Worm (Caenorhabditis elegans) whole organism, L1 larva: ENCODE results near the gene clec-61.
A peak's percentile ranks its signal among the peaks of the same experiment; 100 is the strongest.

Experiments
- C16A3.4 ChIP-seq: fragments of 150-350 bp; optimal IDR thresholded peaks from 2 replicates; lab custom pipeline; 2014; ENCODE audit warnings: missing biosample characterization, missing genetic modification characterization
- aly-2 ChIP-seq: fragments of 150-350 bp; optimal IDR thresholded peaks from 2 replicates; lab custom pipeline; 2014; ENCODE audit warnings: missing biosample characterization, missing genetic modification characterization
- ceh-8 ChIP-seq: fragments of 200-800 bp; sonication (Bioruptor generic); optimal IDR thresholded peaks from 2 replicates; lab custom pipeline; 2018; ENCODE audit warnings: mild to moderate bottlenecking, missing genetic modification characterization, moderate library complexity, missing compliant biosample characterization
- ceh-82 ChIP-seq, 3 experiments: fragments of 150-350 bp in 1 of 3; sonication (generic microtip) in 2 of 3; optimal IDR thresholded peaks; 2 replicates each; lab custom pipeline; 2014 to 2017; ENCODE audit warnings: missing biosample characterization in 3 of 3, missing genetic modification characterization in 3 of 3
- ceh-90 ChIP-seq: sonication (generic microtip); optimal IDR thresholded peaks from 2 replicates; lab custom pipeline; 2016; ENCODE audit warnings: missing genetic modification characterization, missing compliant biosample characterization
- dpl-1 ChIP-seq, 3 experiments: fragments of 150-350 bp in 2 of 3; sonication (generic microtip) in 1 of 3; optimal IDR thresholded peaks; 2 replicates each; lab custom pipeline; 2014 to 2017; ENCODE audit warnings: missing biosample characterization in 3 of 3, missing genetic modification characterization in 3 of 3, missing genetic modification reagents in 3 of 3
- efl-3 ChIP-seq: fragments of 200-800 bp; sonication (Bioruptor generic); optimal IDR thresholded peaks from 2 replicates; lab custom pipeline; 2018; ENCODE audit warnings: mild to moderate bottlenecking, missing genetic modification characterization, missing compliant biosample characterization
- egl-27 ChIP-seq, 2 experiments: fragments of 150-350 bp in 1 of 2; sonication (generic microtip); optimal IDR thresholded peaks; 3 replicates each; lab custom pipeline; 2017 to 2018; ENCODE audit warnings: missing biosample characterization in 2 of 2, missing genetic modification characterization in 2 of 2, missing genetic modification reagents in 2 of 2
- elt-3 ChIP-seq, 6 experiments: fragments of 150-350 bp in 1 of 6; sonication (generic microtip); optimal IDR thresholded peaks; 2 replicates each; lab custom pipeline; 2017 to 2018; ENCODE audit warnings: missing biosample characterization in 6 of 6, missing genetic modification characterization in 6 of 6, inconsistent platforms in 1 of 6
- ets-5 ChIP-seq: fragments of 200-800 bp; sonication (Bioruptor generic); IDR thresholded peaks from 2 replicates; pipeline ENCODE4 v1.3.6; 2022; ENCODE audit warnings: missing genetic modification characterization, missing compliant biosample characterization
- fkh-10 ChIP-seq: sonication (generic microtip); optimal IDR thresholded peaks from 2 replicates; lab custom pipeline; 2017; ENCODE audit warnings: missing biosample characterization, missing genetic modification reagents, missing genetic modification characterization
- fkh-8 ChIP-seq: sonication (generic microtip); optimal IDR thresholded peaks from 2 replicates; lab custom pipeline; 2016; ENCODE audit warnings: mild to moderate bottlenecking, missing genetic modification characterization, missing compliant biosample characterization
- fos-1 ChIP-seq: fragments of 150-350 bp; optimal IDR thresholded peaks from 2 replicates; lab custom pipeline; 2014; ENCODE audit warnings: missing biosample characterization, missing genetic modification characterization
- hlh-4 ChIP-seq: sonication (generic microtip); optimal IDR thresholded peaks from 2 replicates; lab custom pipeline; 2016; ENCODE audit warnings: mild to moderate bottlenecking, missing genetic modification characterization, missing compliant biosample characterization
- lin-14 ChIP-seq: fragments of 200-800 bp; sonication (Bioruptor generic); optimal IDR thresholded peaks from 2 replicates; lab custom pipeline; 2018; ENCODE audit warnings: mild to moderate bottlenecking, missing genetic modification characterization, moderate library complexity, missing compliant biosample characterization
- lin-15B ChIP-seq: fragments of 150-350 bp; sonication (generic microtip); optimal IDR thresholded peaks from 3 replicates; lab custom pipeline; 2014; ENCODE audit warnings: missing biosample characterization, missing genetic modification characterization
- lin-35 ChIP-seq, 2 experiments: fragments of 150-350 bp; optimal IDR thresholded peaks; 2 replicates each; lab custom pipeline; 2014; ENCODE audit warnings: missing biosample characterization in 2 of 2, missing genetic modification characterization in 2 of 2, missing genetic modification reagents in 2 of 2
- lsy-2 ChIP-seq, 2 experiments: fragments of 150-350 bp; optimal IDR thresholded peaks; 2 replicates each; lab custom pipeline; 2014; ENCODE audit warnings: missing biosample characterization in 2 of 2, missing genetic modification characterization in 2 of 2
- mdl-1 ChIP-seq, 2 experiments: fragments of 150-350 bp; optimal IDR thresholded peaks; 2 replicates each; lab custom pipeline; 2014 to 2017; ENCODE audit warnings: missing biosample characterization in 2 of 2, missing genetic modification characterization in 2 of 2, inconsistent platforms in 1 of 2
- mef-2 ChIP-seq: fragments of 150-350 bp; optimal IDR thresholded peaks from 2 replicates; lab custom pipeline; 2014; ENCODE audit warnings: missing biosample characterization, missing genetic modification characterization
- mep-1 ChIP-seq: fragments of 150-350 bp; optimal IDR thresholded peaks from 2 replicates; lab custom pipeline; 2014; ENCODE audit warnings: missing biosample characterization, missing genetic modification characterization
- nhr-11 ChIP-seq: fragments of 150-350 bp; optimal IDR thresholded peaks from 2 replicates; lab custom pipeline; 2014; ENCODE audit warnings: missing biosample characterization, missing genetic modification characterization
- nhr-19 ChIP-seq: fragments of 200-800 bp; sonication (Bioruptor generic); conservative IDR thresholded peaks from 2 replicates; pipeline ENCODE4 v1.3.6; 2022; ENCODE audit warnings: missing genetic modification characterization, missing compliant biosample characterization
- nhr-237 ChIP-seq: fragments of 150-350 bp; optimal IDR thresholded peaks from 2 replicates; lab custom pipeline; 2014; ENCODE audit warnings: missing biosample characterization, missing genetic modification characterization
- nhr-71 ChIP-seq: sonication (generic microtip); optimal IDR thresholded peaks from 2 replicates; lab custom pipeline; 2016; ENCODE audit warnings: mild to moderate bottlenecking, missing genetic modification characterization, moderate library complexity, missing compliant biosample characterization
- nhr-76 ChIP-seq: sonication (generic microtip); optimal IDR thresholded peaks from 2 replicates; lab custom pipeline; 2017; ENCODE audit warnings: missing biosample characterization, missing genetic modification characterization
- nhr-90 ChIP-seq: sonication (generic microtip); optimal IDR thresholded peaks from 2 replicates; lab custom pipeline; 2016; ENCODE audit warnings: mild to moderate bottlenecking, missing genetic modification characterization, missing compliant biosample characterization; ENCODE audit not compliant: poor library complexity
- pag-3 ChIP-seq: sonication (generic microtip); optimal IDR thresholded peaks from 2 replicates; lab custom pipeline; 2017; ENCODE audit warnings: missing genetic modification characterization, mild to moderate bottlenecking, missing compliant biosample characterization, antibody characterized with exemption, borderline replicate concordance; ENCODE audit not compliant: insufficient read depth
- pax-3 ChIP-seq: fragments of 200-800 bp; sonication (Bioruptor generic); optimal IDR thresholded peaks from 2 replicates; lab custom pipeline; 2018; ENCODE audit warnings: mild to moderate bottlenecking, missing genetic modification characterization, moderate library complexity, missing compliant biosample characterization
- pqm-1 ChIP-seq: sonication (generic microtip); optimal IDR thresholded peaks from 3 replicates; lab custom pipeline; 2017; ENCODE audit warnings: missing biosample characterization, missing genetic modification characterization
- skn-1 ChIP-seq: fragments of 150-350 bp; optimal IDR thresholded peaks from 2 replicates; lab custom pipeline; 2014; ENCODE audit warnings: missing biosample characterization, missing genetic modification characterization
- snu-23 ChIP-seq: sonication (generic microtip); optimal IDR thresholded peaks from 2 replicates; lab custom pipeline; 2016; ENCODE audit warnings: missing genetic modification characterization, missing compliant biosample characterization
- sptf-1 ChIP-seq: fragments of 150-350 bp; optimal IDR thresholded peaks from 2 replicates; lab custom pipeline; 2014; ENCODE audit warnings: missing biosample characterization, missing genetic modification characterization
- sup-37 ChIP-seq: fragments of 200-800 bp; sonication (Bioruptor generic); optimal IDR thresholded peaks from 2 replicates; lab custom pipeline; 2018; ENCODE audit warnings: mild to moderate bottlenecking, missing genetic modification characterization, missing compliant biosample characterization
- swsn-7 ChIP-seq: sonication (generic microtip); optimal IDR thresholded peaks from 2 replicates; lab custom pipeline; 2016; ENCODE audit warnings: missing genetic modification characterization, missing compliant biosample characterization
- tbx-2 ChIP-seq: sonication (generic microtip); optimal IDR thresholded peaks from 2 replicates; lab custom pipeline; 2016; ENCODE audit warnings: missing genetic modification characterization, missing compliant biosample characterization
- tlp-1 ChIP-seq: fragments of 150-350 bp; optimal IDR thresholded peaks from 2 replicates; lab custom pipeline; 2014; ENCODE audit warnings: missing biosample characterization, missing genetic modification characterization
- unc-130 ChIP-seq: fragments of 150-350 bp; optimal IDR thresholded peaks from 2 replicates; lab custom pipeline; 2017; ENCODE audit warnings: missing biosample characterization, missing genetic modification characterization, inconsistent platforms
- unc-30 ChIP-seq: sonication (generic microtip); optimal IDR thresholded peaks from 2 replicates; lab custom pipeline; 2017; ENCODE audit warnings: missing biosample characterization, missing genetic modification characterization
- unc-62 ChIP-seq: fragments of 150-350 bp; optimal IDR thresholded peaks from 2 replicates; lab custom pipeline; 2014; ENCODE audit warnings: missing biosample characterization, missing genetic modification reagents, missing genetic modification characterization
- unc-86 ChIP-seq: sonication (generic microtip); optimal IDR thresholded peaks from 2 replicates; lab custom pipeline; 2016; ENCODE audit warnings: missing genetic modification characterization, missing compliant biosample characterization
- unc-98 ChIP-seq: fragments of 200-800 bp; sonication (Bioruptor generic); IDR thresholded peaks from 2 replicates; pipeline ENCODE4 v1.3.6; 2022; ENCODE audit warnings: missing genetic modification characterization, missing compliant biosample characterization
- vab-15 ChIP-seq: sonication (generic microtip); optimal IDR thresholded peaks from 2 replicates; lab custom pipeline; 2017; ENCODE audit warnings: missing genotype, mild to moderate bottlenecking, missing genetic modification characterization, missing compliant biosample characterization
- xbp-1 ChIP-seq: sonication (generic microtip); optimal IDR thresholded peaks from 2 replicates; lab custom pipeline; 2016; ENCODE audit warnings: missing genetic modification characterization, missing compliant biosample characterization
- ztf-11 ChIP-seq, 2 experiments: sonication (generic microtip); optimal IDR thresholded peaks; 2 replicates each; lab custom pipeline; 2016 to 2017; ENCODE audit warnings: missing genetic modification characterization in 2 of 2, missing biosample characterization in 1 of 2, missing compliant biosample characterization in 1 of 2

Gene clec-61

DNA sequence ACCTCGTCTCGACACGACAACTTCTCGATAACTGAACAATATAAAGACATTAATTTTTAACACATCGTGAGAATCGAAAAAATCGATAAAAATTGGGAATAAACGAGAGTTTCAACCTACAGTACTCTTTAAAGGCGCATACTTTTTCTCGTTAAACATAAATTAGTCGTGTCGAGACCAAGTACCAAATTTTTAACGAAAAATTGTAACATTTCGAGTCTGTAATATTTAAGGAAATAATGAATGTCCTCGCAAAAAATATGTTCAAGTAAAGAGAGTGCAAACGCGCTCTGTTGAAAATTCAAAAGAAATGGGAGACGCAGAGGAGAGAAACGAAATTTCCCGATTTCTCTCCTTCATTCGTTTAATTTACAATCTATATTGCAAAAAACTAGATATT, 40.0 kb downstream of the clec-61 start (continued):
- TF ChIP-seq lin-35 (GFP tag; optimal IDR thresholded peaks at IDR 0.05; lab: Kevin White, UChicago) (peak in 1 of 2 experiments; percentile 22), unc-130 (tag; lab: Kevin White, UChicago) (no peak), dpl-1 (GFP tag; optimal IDR thresholded peaks at IDR 0.05; lab: Kevin White, UChicago) (no peak), fkh-10 (GFP tag; lab: Kevin White, UChicago) (no peak), nhr-76 (tag; lab: Kevin White, UChicago) (no peak), ceh-82 (tag; optimal IDR thresholded peaks at IDR 0.05; lab: Kevin White, UChicago) (no peak), lin-15B (tag; lab: Kevin White, UChicago) (no peak), elt-3 (tag; optimal IDR thresholded peaks at IDR 0.05; lab: Kevin White, UChicago) (no peak), tbx-2 (peak; percentile 11), aly-2 (tag; lab: Kevin White, UChicago) (no peak), egl-27 (tag; optimal IDR thresholded peaks at IDR 0.05; lab: Kevin White, UChicago) (no peak), swsn-7 (tag; lab: Kevin White, UChicago) (no peak), unc-30 (tag; lab: Kevin White, UChicago) (no peak), tlp-1 (no peak), unc-98 (GFP tag; lab: Robert Waterston, UW) (no peak), snu-23 (GFP tag; lab: Kevin White, UChicago) (peak; percentile 30), fkh-8 (tag; lab: Kevin White, UChicago) (no peak), vab-15 (tag; lab: Kevin White, UChicago) (no peak), sptf-1 (tag; lab: Kevin White, UChicago) (no peak), pqm-1 (tag; lab: Kevin White, UChicago) (no peak), pax-3 (no peak), ztf-11 (tag; optimal IDR thresholded peaks at IDR 0.05; lab: Kevin White, UChicago) (no peak), xbp-1 (tag; lab: Kevin White, UChicago) (no peak), mdl-1 (tag; optimal IDR thresholded peaks at IDR 0.05; lab: Kevin White, UChicago) (no peak)
- TF ChIP-seq, all 84 proteins: peak for 12

DNA sequence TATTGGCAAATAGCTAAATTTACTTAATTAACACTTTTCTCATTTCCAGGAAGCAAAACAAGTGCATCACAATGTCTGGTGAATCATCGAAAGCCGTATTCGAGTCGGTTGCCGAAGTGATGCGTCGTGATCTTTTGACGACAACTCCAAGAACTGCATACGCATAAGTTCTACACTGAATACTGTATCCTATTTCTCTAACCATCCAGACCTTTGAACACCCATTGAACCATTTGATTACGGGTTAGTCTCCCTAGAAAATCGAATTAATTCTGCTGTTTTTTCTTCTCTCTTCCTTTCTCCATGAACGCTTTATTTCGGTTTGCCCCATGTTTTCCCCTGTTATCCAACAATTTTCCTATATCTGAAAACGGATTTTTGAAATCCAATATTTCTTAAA, 40.6 kb downstream of the clec-61 start, which contains the start of gene lin-56:
TSS of gene lin-56 (plus strand) at position 301 of the 400 bp plus-strand sequence.
- no peak for TF ChIP-seq mef-2 (tag; lab: Kevin White, UChicago)
- no peak for TF ChIP-seq mdl-1 (tag; optimal IDR thresholded peaks at IDR 0.05; lab: Kevin White, UChicago)
- no peak for TF ChIP-seq lin-14 (GFP tag; lab: Kevin White, UChicago)
- no peak for TF ChIP-seq efl-3
- TF ChIP-seq, all 84 proteins: peak for 0

DNA sequence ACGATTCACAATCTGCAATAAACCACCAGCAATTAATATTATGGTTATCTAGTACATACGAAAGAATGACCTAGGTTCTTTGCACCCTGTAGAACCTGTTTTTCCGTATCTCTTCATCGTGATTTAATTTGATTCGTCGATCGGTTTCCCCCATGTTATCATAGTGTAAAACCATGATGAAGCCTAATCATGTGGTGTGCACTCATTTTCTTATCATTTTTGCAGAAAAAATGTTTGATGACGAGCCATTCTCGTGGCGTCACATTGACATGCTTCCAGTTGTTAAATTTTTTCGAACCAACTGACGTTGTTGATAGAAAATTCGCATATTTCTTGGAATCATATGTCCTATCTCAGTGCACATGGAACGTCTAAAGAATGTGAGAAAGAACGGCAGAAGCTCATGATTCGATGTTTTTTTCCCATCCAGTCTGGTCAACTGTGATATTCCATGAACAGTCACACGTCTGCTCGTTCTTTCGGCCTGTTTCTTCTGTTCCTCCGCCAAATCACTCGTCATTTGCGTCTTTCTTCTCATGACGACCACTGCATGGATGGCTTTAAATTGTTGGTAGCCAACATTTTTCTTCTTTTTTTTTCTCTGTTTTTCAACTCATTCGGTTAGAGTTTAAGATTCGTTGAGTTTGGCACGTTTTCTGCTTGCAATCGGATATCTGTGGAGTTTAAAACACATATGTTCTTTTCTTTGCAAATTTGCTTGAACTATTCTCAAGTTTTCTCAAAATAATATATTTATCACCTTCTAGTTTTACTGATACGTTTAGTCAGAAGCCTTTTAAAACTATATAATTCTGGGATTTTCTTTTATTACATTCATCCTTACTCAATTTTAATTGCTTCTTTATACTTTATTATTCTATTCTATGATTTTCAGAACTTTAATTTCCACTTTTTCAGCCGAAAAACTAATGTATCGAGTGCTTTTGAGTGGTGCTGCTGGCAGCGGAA, 42.7 kb downstream of the clec-61 start, which contains the start of gene ZK673.2:
TSS of gene ZK673.2 (plus strand) at position 919 of the 969 bp plus-strand sequence.
- no peak for TF ChIP-seq hlh-4 (tag; lab: Kevin White, UChicago)
- TF ChIP-seq fkh-8 (tag; lab: Kevin White, UChicago), result peak; percentile 29
- TF ChIP-seq ceh-90 (tag; lab: Kevin White, UChicago), result no peak
- TF ChIP-seq unc-86, result no peak
- TF ChIP-seq C16A3.4 (tag; lab: Kevin White, UChicago), result no peak
- TF ChIP-seq ets-5 (GFP tag; lab: Robert Waterston, UW), result no peak
- no peak for TF ChIP-seq nhr-237 (tag; lab: Kevin White, UChicago)
- peak; percentile 46 for TF ChIP-seq nhr-90 (tag; lab: Kevin White, UChicago)
- TF ChIP-seq unc-98 (GFP tag; lab: Robert Waterston, UW), result no peak
- peak in 1 of 2 experiments; percentile 51 for TF ChIP-seq lin-35 (GFP tag; optimal IDR thresholded peaks at IDR 0.05; lab: Kevin White, UChicago)
- no peak for TF ChIP-seq sup-37 (GFP tag; lab: Kevin White, UChicago)
- TF ChIP-seq pag-3 (tag; lab: Kevin White, UChicago), result no peak
- no peak for TF ChIP-seq nhr-76 (tag; lab: Kevin White, UChicago)
- no peak for TF ChIP-seq ceh-8 (GFP tag; lab: Kevin White, UChicago)
- TF ChIP-seq unc-62 (GFP tag; lab: Kevin White, UChicago), result no peak
- TF ChIP-seq lsy-2 (tag; optimal IDR thresholded peaks at IDR 0.05; lab: Kevin White, UChicago), result peak in 1 of 2 experiments; percentile 53
- TF ChIP-seq nhr-19 (GFP tag; lab: Robert Waterston, UW), result peak; percentile 45; the same call in 1 of the 2 replicates
- no peak for TF ChIP-seq unc-30 (tag; lab: Kevin White, UChicago)
- TF ChIP-seq skn-1 (tag; lab: Kevin White, UChicago), result no peak
- peak; percentile 55 for TF ChIP-seq snu-23 (GFP tag; lab: Kevin White, UChicago)
- no peak for TF ChIP-seq fos-1 (tag; lab: Kevin White, UChicago)
- TF ChIP-seq fkh-10 (GFP tag; lab: Kevin White, UChicago), result no peak
- TF ChIP-seq nhr-11 (tag; lab: Kevin White, UChicago), result peak; percentile 32
- TF ChIP-seq efl-3, result no peak
- TF ChIP-seq nhr-71, result peak; percentile 75
- peak in 4 of 6 experiments; percentile 22 to 92 (median 51) for TF ChIP-seq elt-3 (tag; optimal IDR thresholded peaks at IDR 0.05; lab: Kevin White, UChicago)
- peak; percentile 38 for TF ChIP-seq mep-1
